Fruit fly (Drosophila melanogaster) whole organism, embryonic: ENCODE measurements around the gene CkIIbeta.

Experiments used
- BEAF-32 ChIP-seq: fragments of 200-800 bp; sonication (Bioruptor generic); optimal IDR thresholded peaks from 3 replicates; lab custom pipeline; 2017; ENCODE audit warnings: missing biosample characterization, missing genetic modification characterization, mild to moderate bottlenecking, moderate library complexity, missing genetic modification reagents
- Bdp1 ChIP-seq: fragments of 200-800 bp; sonication (Bioruptor generic); optimal IDR thresholded peaks from 3 replicates; lab custom pipeline; 2016; ENCODE audit warnings: missing biosample characterization, missing genetic modification characterization
- BtbVII ChIP-seq: fragments of 200-800 bp; sonication (Bioruptor generic); optimal IDR thresholded peaks from 3 replicates; lab custom pipeline; 2017; ENCODE audit warnings: missing biosample characterization, mild to moderate bottlenecking, missing genetic modification characterization
- CG1024 ChIP-seq: fragments of 200-800 bp; sonication (Bioruptor generic); IDR thresholded peaks from 2 replicates; pipeline ENCODE4 v1.3.6; 2022; ENCODE audit warnings: missing biosample characterization, missing genetic modification characterization
- CG12744 ChIP-seq: fragments of 200-800 bp; sonication (Bioruptor generic); optimal IDR thresholded peaks from 2 replicates; lab custom pipeline; 2016; ENCODE audit warnings: missing biosample characterization, missing genetic modification characterization
- CG14014 ChIP-seq: fragments of 200-800 bp; sonication (Bioruptor generic); IDR thresholded peaks from 2 replicates; pipeline ENCODE4 v1.3.6; 2022; ENCODE audit warnings: missing biosample characterization, missing genetic modification characterization
- CG15269 ChIP-seq: fragments of 200-800 bp; sonication (Bioruptor generic); optimal IDR thresholded peaks from 2 replicates; lab custom pipeline; 2018; ENCODE audit warnings: missing biosample characterization, mild to moderate bottlenecking, missing genetic modification characterization, moderate library complexity
- CG15601 ChIP-seq: fragments of 200-800 bp; sonication (Bioruptor generic); optimal IDR thresholded peaks from 3 replicates; lab custom pipeline; 2019; ENCODE audit warnings: missing biosample characterization, mild to moderate bottlenecking, missing genetic modification characterization, moderate library complexity
- CG17361 ChIP-seq: fragments of 200-800 bp; sonication (Bioruptor generic); IDR thresholded peaks from 3 replicates; pipeline ENCODE4 v1.3.6; 2022; ENCODE audit warnings: missing biosample characterization, missing genetic modification characterization
- CG18262 ChIP-seq: fragments of 200-800 bp; optimal IDR thresholded peaks from 3 replicates; lab custom pipeline; 2019; ENCODE audit warnings: missing biosample characterization, mild to moderate bottlenecking, missing genetic modification characterization, moderate library complexity
- CG2116 ChIP-seq: fragments of 200-800 bp; sonication (Bioruptor generic); optimal IDR thresholded peaks from 3 replicates; lab custom pipeline; 2018; ENCODE audit warnings: missing biosample characterization, mild to moderate bottlenecking, missing genetic modification characterization
- CG2129 ChIP-seq: fragments of 200-800 bp; sonication (Bioruptor generic); IDR thresholded peaks from 2 replicates; pipeline ENCODE4 v1.3.6; 2022; ENCODE audit warnings: missing biosample characterization, missing genetic modification characterization; ENCODE audit not compliant: partially characterized antibody
- CG2202 ChIP-seq: fragments of 200-800 bp; sonication (Bioruptor generic); optimal IDR thresholded peaks from 2 replicates; lab custom pipeline; 2018; ENCODE audit warnings: missing biosample characterization, mild to moderate bottlenecking, missing genetic modification characterization
- CG2678 ChIP-seq: fragments of 200-800 bp; sonication (Bioruptor generic); optimal IDR thresholded peaks from 3 replicates; lab custom pipeline; 2019; ENCODE audit warnings: missing biosample characterization, mild to moderate bottlenecking, missing genetic modification characterization, moderate library complexity
- CG3995 ChIP-seq: fragments of 200-800 bp; sonication (Bioruptor generic); optimal IDR thresholded peaks from 3 replicates; lab custom pipeline; 2016; ENCODE audit warnings: missing biosample characterization, missing genetic modification characterization
- CG4360 ChIP-seq: fragments of 200-800 bp; sonication (Bioruptor generic); IDR thresholded peaks from 2 replicates; pipeline ENCODE4 v1.3.6; 2022; ENCODE audit warnings: missing biosample characterization, missing genetic modification characterization
- CG4730 ChIP-seq: fragments of 200-800 bp; sonication (Bioruptor generic); IDR thresholded peaks from 2 replicates; pipeline ENCODE4 v1.3.6; 2022; ENCODE audit warnings: missing biosample characterization, missing genetic modification characterization
- CG4820 ChIP-seq: fragments of 200-800 bp; sonication (Bioruptor generic); optimal IDR thresholded peaks from 3 replicates; lab custom pipeline; 2016; ENCODE audit warnings: missing biosample characterization, missing genetic modification characterization
- CG6175 ChIP-seq: fragments of 200-800 bp; sonication (Bioruptor generic); IDR thresholded peaks from 3 replicates; pipeline ENCODE4 v1.3.6; 2022; ENCODE audit warnings: missing biosample characterization, missing genetic modification characterization
- CG6272 ChIP-seq: fragments of 200-800 bp; sonication (Bioruptor generic); IDR thresholded peaks from 2 replicates; pipeline ENCODE4 v1.3.6; 2022; ENCODE audit warnings: missing biosample characterization, missing genetic modification characterization
- CG8290 ChIP-seq, 3 experiments: fragments of 200-800 bp; sonication (Bioruptor generic); optimal IDR thresholded peaks; 2 replicates each; lab custom pipeline; 2016 to 2019; ENCODE audit warnings: missing biosample characterization in 3 of 3, missing genetic modification characterization in 3 of 3, mild to moderate bottlenecking in 2 of 3, moderate library complexity in 1 of 3
- CG9437 ChIP-seq: fragments of 200-800 bp; sonication (Bioruptor generic); optimal IDR thresholded peaks from 2 replicates; lab custom pipeline; 2018; ENCODE audit warnings: missing biosample characterization, mild to moderate bottlenecking, missing genetic modification characterization
- CG9609 ChIP-seq: fragments of 200-800 bp; sonication (Bioruptor generic); optimal IDR thresholded peaks from 3 replicates; lab custom pipeline; 2016; ENCODE audit warnings: missing biosample characterization, missing genetic modification characterization
- CkIIα-i1 ChIP-seq: fragments of 200-800 bp; sonication (Bioruptor generic); IDR thresholded peaks from 2 replicates; pipeline ENCODE4 v1.3.6; 2022; ENCODE audit warnings: missing biosample characterization, missing genetic modification characterization
- Dbx ChIP-seq: fragments of 200-800 bp; sonication (Bioruptor generic); IDR thresholded peaks from 3 replicates; pipeline ENCODE4 v1.3.6; 2022; ENCODE audit warnings: missing biosample characterization, missing genetic modification characterization
- HLHmδ ChIP-seq: fragments of 200-800 bp; sonication (Bioruptor generic); optimal IDR thresholded peaks from 2 replicates; lab custom pipeline; 2018; ENCODE audit warnings: missing biosample characterization, mild to moderate bottlenecking, missing genetic modification characterization, moderate library complexity
- Hr3 ChIP-seq: fragments of 200-800 bp; sonication (Bioruptor generic); optimal IDR thresholded peaks from 3 replicates; lab custom pipeline; 2016; ENCODE audit warnings: missing biosample characterization, missing genetic modification characterization
- Kr ChIP-seq: fragments of 200-800 bp; sonication (Bioruptor generic); optimal IDR thresholded peaks from 2 replicates; lab custom pipeline; 2017; ENCODE audit warnings: missing biosample characterization, mild to moderate bottlenecking, missing genetic modification characterization
- Lhr ChIP-seq: fragments of 200-800 bp; sonication (Bioruptor generic); optimal IDR thresholded peaks from 3 replicates; lab custom pipeline; 2017; ENCODE audit warnings: mild to moderate bottlenecking, missing biosample characterization, missing genetic modification reagents, missing genetic modification characterization
- Med ChIP-seq: fragments of 200-800 bp; sonication (Bioruptor generic); peaks from one replicate; lab custom pipeline; 2016; ENCODE audit warnings: missing biosample characterization, missing genetic modification characterization, mild to moderate bottlenecking, inconsistent platforms, moderate library complexity
- Scr ChIP-seq: fragments of 200-800 bp; sonication (Bioruptor generic); IDR thresholded peaks from 2 replicates; pipeline ENCODE4 v1.3.6; 2022; ENCODE audit warnings: missing biosample characterization, missing genetic modification characterization; ENCODE audit not compliant: partially characterized antibody
- aop ChIP-seq: fragments of 200-800 bp; sonication (Bioruptor generic); IDR thresholded peaks from 2 replicates; pipeline ENCODE4 v1.3.6; 2022; ENCODE audit warnings: missing biosample characterization, missing genetic modification characterization
- bbx ChIP-seq: fragments of 200-800 bp; sonication (Bioruptor generic); IDR thresholded peaks from 2 replicates; pipeline ENCODE4 v1.3.6; 2022; ENCODE audit warnings: missing biosample characterization, missing genetic modification characterization; ENCODE audit not compliant: partially characterized antibody
- ci ChIP-seq: fragments of 200-800 bp; sonication (Bioruptor generic); IDR thresholded peaks from 3 replicates; pipeline ENCODE4 v1.3.6; 2022; ENCODE audit warnings: missing biosample characterization, missing genetic modification characterization
- corto ChIP-seq: fragments of 200-800 bp; sonication (Bioruptor generic); optimal IDR thresholded peaks from 2 replicates; lab custom pipeline; 2016; ENCODE audit warnings: missing biosample characterization, mild to moderate bottlenecking, missing genetic modification characterization, moderate library complexity
- dmrt99B ChIP-seq: fragments of 200-800 bp; sonication (Bioruptor generic); optimal IDR thresholded peaks from 2 replicates; lab custom pipeline; 2018; ENCODE audit warnings: missing biosample characterization, mild to moderate bottlenecking, missing genetic modification characterization, moderate library complexity
- esg ChIP-seq: fragments of 200-800 bp; sonication (Bioruptor generic); conservative IDR thresholded peaks from 2 replicates; pipeline ENCODE4 v1.3.6; 2022; ENCODE audit warnings: missing biosample characterization, missing genetic modification characterization
- gcm ChIP-seq: fragments of 200-800 bp; sonication (Bioruptor generic); optimal IDR thresholded peaks from 2 replicates; lab custom pipeline; 2019; ENCODE audit warnings: missing biosample characterization, mild to moderate bottlenecking, missing genetic modification characterization, moderate library complexity
- gfzf ChIP-seq: fragments of 200-800 bp; sonication (Bioruptor generic); optimal IDR thresholded peaks from 2 replicates; lab custom pipeline; 2016; ENCODE audit warnings: missing biosample characterization, mild to moderate bottlenecking, missing genetic modification characterization, moderate library complexity
- grn ChIP-seq: fragments of 200-800 bp; sonication (Bioruptor generic); optimal IDR thresholded peaks from 3 replicates; lab custom pipeline; 2017; ENCODE audit warnings: missing biosample characterization, missing genetic modification characterization
- jumu ChIP-seq: fragments of 200-800 bp; sonication (Bioruptor generic); optimal IDR thresholded peaks from 3 replicates; lab custom pipeline; 2016; ENCODE audit warnings: missing biosample characterization, missing genetic modification characterization
- ken ChIP-seq: fragments of 200-800 bp; sonication (Bioruptor generic); IDR thresholded peaks from 3 replicates; pipeline ENCODE4 v1.3.6; 2022; ENCODE audit warnings: missing biosample characterization, missing genetic modification characterization
- lola ChIP-seq, 3 experiments: fragments of >200 bp in 2 of 3; fragments of 200-800 bp in 1 of 3; sonication (Bioruptor generic) in 1 of 3; optimal IDR thresholded peaks; 2 replicates each; lab custom pipeline; 2017 to 2019; ENCODE audit warnings: missing biosample characterization in 3 of 3, missing genetic modification characterization in 3 of 3, mild to moderate bottlenecking in 1 of 3, moderate library complexity in 1 of 3
- nau ChIP-seq: fragments of 200-800 bp; sonication (Bioruptor generic); optimal IDR thresholded peaks from 3 replicates; lab custom pipeline; 2017; ENCODE audit warnings: missing biosample characterization, mild to moderate bottlenecking, missing genetic modification characterization, missing genetic modification reagents
- p53 ChIP-seq: fragments of 200-800 bp; sonication (Bioruptor generic); optimal IDR thresholded peaks from 2 replicates; lab custom pipeline; 2016; ENCODE audit warnings: missing biosample characterization, missing genetic modification characterization
- prd ChIP-seq, 3 experiments: fragments of >200 bp in 2 of 3; fragments of 200-800 bp in 1 of 3; sonication (Bioruptor generic) in 1 of 3; optimal IDR thresholded peaks in 2 of 3; IDR thresholded peaks in 1 of 3; 2 replicates in 2 of 3; 3 replicates in 1 of 3; pipeline versions ENCODE4 v1.3.6 to Lab custom; 2017 to 2022; ENCODE audit warnings: missing biosample characterization in 1 of 3, missing genetic modification characterization in 1 of 3
- sna ChIP-seq: fragments of 200-800 bp; sonication (Bioruptor generic); IDR thresholded peaks from 2 replicates; pipeline ENCODE4 v1.3.6; 2022; ENCODE audit warnings: missing biosample characterization, missing genetic modification characterization; ENCODE audit not compliant: partially characterized antibody
- tgo ChIP-seq: fragments of 200-800 bp; sonication (Bioruptor generic); IDR thresholded peaks from 3 replicates; pipeline ENCODE4 v1.3.6; 2022; ENCODE audit warnings: missing biosample characterization, missing genetic modification characterization
- unc-4 ChIP-seq: fragments of 200-800 bp; sonication (Bioruptor generic); IDR thresholded peaks from 2 replicates; pipeline ENCODE4 v1.3.6; 2022; ENCODE audit warnings: missing biosample characterization, missing genetic modification characterization; ENCODE audit not compliant: partially characterized antibody
- zen ChIP-seq: fragments of 200-800 bp; sonication (Bioruptor generic); optimal IDR thresholded peaks from 3 replicates; lab custom pipeline; 2018; ENCODE audit warnings: missing biosample characterization, mild to moderate bottlenecking, missing genetic modification characterization, moderate library complexity

CkIIbeta gene

DNA sequence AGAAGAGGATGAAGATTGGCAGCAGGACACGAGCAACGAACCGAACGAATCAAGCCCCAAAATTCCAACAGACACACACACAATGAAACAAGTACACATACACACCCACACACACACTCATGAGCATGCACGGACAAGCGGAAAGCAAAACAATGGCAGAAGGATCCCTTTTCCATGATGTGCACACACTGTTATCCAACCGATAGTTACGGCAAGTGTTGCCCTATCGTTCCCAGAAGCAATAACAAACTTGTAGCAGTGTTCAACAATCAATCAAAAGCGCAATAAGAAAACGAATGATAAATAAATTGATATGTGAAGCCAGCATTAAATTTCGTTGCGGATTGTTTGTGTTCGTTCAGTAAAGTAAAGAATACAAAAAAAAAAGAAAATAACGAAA lies 4.6 kb downstream of the CkIIbeta start (continued):
- no peak for TF ChIP-seq Kr (GFP tag; lab: Kevin White, UChicago)
- TF ChIP-seq Lhr (GFP tag; lab: Kevin White, UChicago), result peak; percentile 1
- TF ChIP-seq HLHmδ (GFP tag; lab: Kevin White, UChicago), result no peak
- no peak for TF ChIP-seq CG1024 (GFP tag; lab: Robert Waterston, UW)
- TF ChIP-seq Dbx (GFP tag; lab: Robert Waterston, UW), result no peak
- TF ChIP-seq corto (GFP tag; lab: Kevin White, UChicago), result no peak
- no peak for TF ChIP-seq CG6272 (GFP tag; lab: Robert Waterston, UW)
- TF ChIP-seq esg, result no peak
- TF ChIP-seq jumu (GFP tag; lab: Kevin White, UChicago), result no peak
- no peak for TF ChIP-seq unc-4 (GFP tag; lab: Robert Waterston, UW)
- no peak for TF ChIP-seq ci (GFP tag; lab: Robert Waterston, UW)
- no peak for TF ChIP-seq CG15269 (tag; lab: Kevin White, UChicago)
- no peak for TF ChIP-seq sna (GFP tag; lab: Robert Waterston, UW)
- TF ChIP-seq CG2116 (GFP tag; lab: Kevin White, UChicago), result no peak
- TF ChIP-seq lola (GFP tag; optimal IDR thresholded peaks at IDR 0.05; lab: Kevin White, UChicago), result no peak
- TF ChIP-seq gfzf (GFP tag; lab: Kevin White, UChicago), result no peak
- no peak for TF ChIP-seq aop (GFP tag; lab: Robert Waterston, UW)
- no peak for TF ChIP-seq CG9437 (GFP tag; lab: Kevin White, UChicago)
- no peak for TF ChIP-seq Hr3 (GFP tag; lab: Kevin White, UChicago)
- no peak for TF ChIP-seq CG17361
- no peak for TF ChIP-seq CG8290 (GFP tag; optimal IDR thresholded peaks at IDR 0.05; lab: Kevin White, UChicago)
- peak in 1 of 2 experiments; percentile 24 for TF ChIP-seq CG8290 (tag; optimal IDR thresholded peaks at IDR 0.05; lab: Kevin White, UChicago)
- no peak for TF ChIP-seq CG6175
- no peak for TF ChIP-seq CG4360 (GFP tag; lab: Robert Waterston, UW)
- no peak for TF ChIP-seq Bdp1 (GFP tag; lab: Kevin White, UChicago)
- TF ChIP-seq nau (GFP tag; lab: Kevin White, UChicago), result no peak
- peak; percentile 48; the same call in 1 of the 2 replicates for TF ChIP-seq Scr (GFP tag; lab: Robert Waterston, UW)
- peak; percentile 79 for TF ChIP-seq p53 (GFP tag; lab: Kevin White, UChicago)
- TF ChIP-seq grn (GFP tag; lab: Kevin White, UChicago), result no peak
- peak; percentile 27 for TF ChIP-seq zen (tag; lab: Kevin White, UChicago)
- no peak for TF ChIP-seq CG9609 (GFP tag; lab: Kevin White, UChicago)
- no peak for TF ChIP-seq CG2678 (tag; lab: Kevin White, UChicago)
- TF ChIP-seq ken (GFP tag; lab: Robert Waterston, UW), result no peak
- TF ChIP-seq CG2202, result no peak
- TF ChIP-seq CkIIα-i1 (GFP tag; lab: Robert Waterston, UW), result no peak
- TF ChIP-seq gcm (GFP tag; lab: Kevin White, UChicago), result no peak
- no peak for TF ChIP-seq CG3995 (GFP tag; lab: Kevin White, UChicago)
- TF ChIP-seq CG12744, result no peak
- no peak for TF ChIP-seq tgo (GFP tag; lab: Robert Waterston, UW)
- peak; percentile 45; the same call in 1 of the 2 replicates for TF ChIP-seq bbx
- TF ChIP-seq BtbVII, result no peak
- no peak for TF ChIP-seq CG14014 (GFP tag; lab: Robert Waterston, UW)
- no peak for TF ChIP-seq CG15601 (tag; lab: Kevin White, UChicago)
- TF ChIP-seq Med (GFP tag; lab: Kevin White, UChicago), result peak; percentile 43
- no peak for TF ChIP-seq prd (optimal IDR thresholded peaks at IDR 0.05; lab: Kevin White, UChicago)
- TF ChIP-seq prd (GFP tag; IDR thresholded peaks at IDR 0.05; lab: Robert Waterston, UW), result 0 out of 3 replicates have a peak, but pooled peaks have one; percentile 10
- TF ChIP-seq dmrt99B (tag; lab: Kevin White, UChicago), result no peak
- TF ChIP-seq CG2129 (GFP tag; lab: Robert Waterston, UW), result no peak
- no peak for TF ChIP-seq CG4820 (GFP tag; lab: Kevin White, UChicago)
- no peak for TF ChIP-seq CG4730 (GFP tag; lab: Robert Waterston, UW)
- no peak for TF ChIP-seq CG18262 (tag; lab: Kevin White, UChicago)
- TF ChIP-seq BEAF-32 (GFP tag; lab: Kevin White, UChicago), result peak; percentile 51
